Fruit fly (Drosophila melanogaster): ENCODE results near the gene CG14275.

CG14275 gene

dm6 chr2L:8333185-8333584 is 5.9 kb downstream of the CG14275 start (continued):
- TF ChIP-seq CG15601 (tag; optimal IDR thresholded peaks at IDR 0.05) (no peak), CG31388 (GFP tag; optimal IDR thresholded peaks at IDR 0.05) (no peak), Hsf (GFP tag; optimal IDR thresholded peaks at IDR 0.05) (no peak), CG1792 (GFP tag; optimal IDR thresholded peaks at IDR 0.05) (no peak), Vsx1 (GFP tag; optimal IDR thresholded peaks at IDR 0.05) (no peak), CG10267 (tag; optimal IDR thresholded peaks at IDR 0.05) (no peak), fd96Cb (tag; optimal IDR thresholded peaks at IDR 0.05) (no peak), Ets65A (GFP tag) (peak; percentile 27), sens (GFP tag) (no peak), Gsc (GFP tag; IDR thresholded peaks at IDR 0.05) (no peak), ssp (GFP tag; IDR thresholded peaks at IDR 0.05) (no peak), CG10979 (tag; optimal IDR thresholded peaks at IDR 0.05) (no peak), al (GFP tag; IDR thresholded peaks at IDR 0.05) (no peak), CG2678 (tag; optimal IDR thresholded peaks at IDR 0.05) (peak; percentile 62), sima (GFP tag; optimal IDR thresholded peaks at IDR 0.05) (no peak), CG11695 (GFP tag; IDR thresholded peaks at IDR 0.05) (0 out of 3 replicates have a peak, but pooled peaks have one; percentile 31), ranshi (GFP tag; IDR thresholded peaks at IDR 0.05) (no peak), CG3281 (GFP tag; optimal IDR thresholded peaks at IDR 0.05) (peak; percentile 20), Asciz (GFP tag; optimal IDR thresholded peaks at IDR 0.05) (no peak), CG34376 (GFP tag; optimal IDR thresholded peaks at IDR 0.05) (no peak), CG6854 (GFP tag; optimal IDR thresholded peaks at IDR 0.05) (no peak), CG11247 (GFP tag; IDR thresholded peaks at IDR 0.05) (no peak), CG12769 (tag; optimal IDR thresholded peaks at IDR 0.05) (no peak), Hr78 (GFP tag; optimal IDR thresholded peaks at IDR 0.05) (no peak), nau (GFP tag; optimal IDR thresholded peaks at IDR 0.05) (no peak), pnt (GFP tag; optimal IDR thresholded peaks at IDR 0.05) (no peak), ttk (GFP tag; IDR thresholded peaks at IDR 0.05) (no peak), ATbp (GFP tag; optimal IDR thresholded peaks at IDR 0.05) (no peak), rib (GFP tag; IDR thresholded peaks at IDR 0.05) (no peak), CG10209 (GFP tag; optimal IDR thresholded peaks at IDR 0.05) (no peak), sd (tag; optimal IDR thresholded peaks at IDR 0.05) (no peak), lmd (GFP tag; IDR thresholded peaks at IDR 0.05) (no peak), btn (GFP tag; optimal IDR thresholded peaks at IDR 0.05) (no peak), ems (GFP tag; optimal IDR thresholded peaks at IDR 0.05) (no peak), CG17359 (tag; optimal IDR thresholded peaks at IDR 0.05) (no peak), chif (GFP tag; optimal IDR thresholded peaks at IDR 0.05) (no peak), jumu (GFP tag; optimal IDR thresholded peaks at IDR 0.05) (no peak), mam (GFP tag; optimal IDR thresholded peaks at IDR 0.05) (no peak), lola (GFP tag; optimal IDR thresholded peaks at IDR 0.05) (no peak), Mad (GFP tag; optimal IDR thresholded peaks at IDR 0.05) (no peak), bcd (GFP tag; optimal IDR thresholded peaks at IDR 0.05) (no peak), CG1832 (GFP tag; optimal IDR thresholded peaks at IDR 0.05) (no peak), esg (GFP tag; conservative IDR thresholded peaks at IDR 0.05) (no peak), CG11093 (GFP tag; IDR thresholded peaks at IDR 0.05) (no peak), phol (tag; optimal IDR thresholded peaks at IDR 0.05) (peak; percentile 4), Spps (tag; optimal IDR thresholded peaks at IDR 0.05) (no peak), dati (GFP tag; IDR thresholded peaks at IDR 0.05) (no peak), psq (GFP tag; optimal IDR thresholded peaks at IDR 0.05) (no peak), CG17328 (GFP tag; IDR thresholded peaks at IDR 0.05) (no peak), knrl (GFP tag; IDR thresholded peaks at IDR 0.05; ENCODE audit: partially characterized antibody) (no peak), CG10321 (GFP tag; IDR thresholded peaks at IDR 0.05) (no peak), CG16815 (GFP tag; optimal IDR thresholded peaks at IDR 0.05) (no peak)

All from whole organism, embryonic.